Worm (Caenorhabditis elegans) whole organism, young adult: Measurements from ENCODE around the gene C03B1.9.

ENCODE experiments used
- B0261.1 ChIP-seq: sonication (generic microtip); optimal IDR thresholded peaks from 2 replicates; lab custom pipeline; 2016; ENCODE audit warnings: mild to moderate bottlenecking, missing genetic modification characterization, moderate library complexity, missing compliant biosample characterization
- D2030.7 ChIP-seq: fragments of 200-800 bp; sonication (Bioruptor generic); IDR thresholded peaks from 2 replicates; pipeline ENCODE4 v1.3.6; 2022; ENCODE audit warnings: missing genetic modification reagents, missing genetic modification characterization, missing compliant biosample characterization
- F10E7.11 ChIP-seq: sonication (generic microtip); optimal IDR thresholded peaks from 2 replicates; lab custom pipeline; 2017; ENCODE audit warnings: mild to moderate bottlenecking, missing genetic modification characterization, moderate library complexity, missing compliant biosample characterization
- F37B4.10 ChIP-seq: fragments of 200-800 bp; sonication (Bioruptor generic); IDR thresholded peaks from 2 replicates; pipeline ENCODE4 v1.3.6; 2022; ENCODE audit warnings: missing genetic modification characterization, missing compliant biosample characterization
- F49E8.2 ChIP-seq: sonication (generic microtip); optimal IDR thresholded peaks from 3 replicates; lab custom pipeline; 2017; ENCODE audit warnings: missing genetic modification characterization, mild to moderate bottlenecking, missing compliant biosample characterization, antibody characterized with exemption, moderate library complexity; ENCODE audit not compliant: insufficient read depth
- F55B11.4 ChIP-seq: sonication (generic microtip); optimal IDR thresholded peaks from 2 replicates; lab custom pipeline; 2016; ENCODE audit warnings: missing compliant biosample characterization, missing genetic modification characterization, borderline replicate concordance; ENCODE audit not compliant: insufficient read depth
- K12H6.12 ChIP-seq: fragments of 200-800 bp; sonication (Bioruptor generic); optimal IDR thresholded peaks from 2 replicates; lab custom pipeline; 2018; ENCODE audit warnings: mild to moderate bottlenecking, missing genetic modification characterization, missing compliant biosample characterization
- T07F8.4 ChIP-seq: sonication (generic microtip); optimal IDR thresholded peaks from 2 replicates; lab custom pipeline; 2016; ENCODE audit warnings: mild to moderate bottlenecking, missing genetic modification characterization, moderate library complexity, missing compliant biosample characterization
- T26A5.8 ChIP-seq: sonication (generic microtip); optimal IDR thresholded peaks from 2 replicates; lab custom pipeline; 2016; ENCODE audit warnings: missing genetic modification characterization, missing compliant biosample characterization
- Y56A3A.18 ChIP-seq: fragments of 200-800 bp; sonication (Bioruptor generic); IDR thresholded peaks from 2 replicates; pipeline ENCODE4 v1.3.6; 2022; ENCODE audit warnings: missing genetic modification reagents, missing genetic modification characterization, missing compliant biosample characterization
- Y95B8A.8 ChIP-seq: fragments of 200-800 bp; sonication (Bioruptor generic); IDR thresholded peaks from 2 replicates; pipeline ENCODE4 v1.3.6; 2022; ENCODE audit warnings: missing genetic modification reagents, missing genetic modification characterization, missing compliant biosample characterization
- ama-1 ChIP-seq, 3 experiments: fragments of 150-350 bp in 1 of 3; sonication (generic microtip) in 2 of 3; optimal IDR thresholded peaks; 2 replicates each; lab custom pipeline; 2014 to 2018; ENCODE audit warnings: missing biosample characterization in 2 of 3, missing genetic modification characterization in 2 of 3, missing genetic modification reagents in 2 of 3
- aptf-3 ChIP-seq: fragments of 200-800 bp; sonication (Bioruptor generic); IDR thresholded peaks from 2 replicates; pipeline ENCODE4 v1.3.6; 2022; ENCODE audit warnings: missing genetic modification characterization, missing compliant biosample characterization
- cebp-2 ChIP-seq: fragments of 200-800 bp; sonication (Bioruptor generic); IDR thresholded peaks from 2 replicates; pipeline ENCODE4 v1.3.6; 2022; ENCODE audit warnings: missing genetic modification characterization, missing compliant biosample characterization
- ceh-100 ChIP-seq: fragments of 200-800 bp; sonication (Bioruptor generic); IDR thresholded peaks from 2 replicates; pipeline ENCODE4 v1.3.6; 2022; ENCODE audit warnings: missing genetic modification reagents, missing genetic modification characterization, missing compliant biosample characterization
- dpl-1 ChIP-seq: fragments of 150-350 bp; optimal IDR thresholded peaks from 2 replicates; lab custom pipeline; 2014; ENCODE audit warnings: missing biosample characterization, missing genetic modification reagents, missing genetic modification characterization
- efl-1 ChIP-seq: fragments of 150-350 bp; optimal IDR thresholded peaks from 2 replicates; lab custom pipeline; 2014; ENCODE audit warnings: missing biosample characterization, missing genetic modification reagents, missing genetic modification characterization
- egl-44 ChIP-seq: fragments of 200-800 bp; sonication (Bioruptor generic); IDR thresholded peaks from 2 replicates; pipeline ENCODE4 v1.3.6; 2022; ENCODE audit warnings: missing genetic modification reagents, missing genetic modification characterization, missing compliant biosample characterization
- hrde-1 ChIP-seq: sonication (generic microtip); optimal IDR thresholded peaks from 2 replicates; lab custom pipeline; 2016; ENCODE audit warnings: missing genetic modification characterization, mild to moderate bottlenecking, missing compliant biosample characterization, moderate library complexity, missing genotype, missing genetic modification reagents, borderline replicate concordance
- let-607 ChIP-seq, 2 experiments: fragments of 200-800 bp in 1 of 2; sonication (Bioruptor generic) in 1 of 2; sonication (generic microtip) in 1 of 2; optimal IDR thresholded peaks; 2 replicates each; lab custom pipeline; 2016 to 2018; ENCODE audit warnings: mild to moderate bottlenecking in 2 of 2, missing compliant biosample characterization in 2 of 2, missing genetic modification characterization in 2 of 2, moderate library complexity in 2 of 2, missing genotype in 1 of 2
- lin-26 ChIP-seq: fragments of 200-800 bp; sonication (Bioruptor generic); IDR thresholded peaks from 2 replicates; pipeline ENCODE4 v1.3.6; 2022; ENCODE audit warnings: missing genetic modification reagents, missing genetic modification characterization, missing compliant biosample characterization
- lin-54 ChIP-seq: fragments of 200-800 bp; sonication (Bioruptor generic); optimal IDR thresholded peaks from 2 replicates; lab custom pipeline; 2018; ENCODE audit warnings: mild to moderate bottlenecking, missing genetic modification characterization, missing compliant biosample characterization
- lsl-1 ChIP-seq: fragments of 200-800 bp; sonication (Bioruptor generic); optimal IDR thresholded peaks from 2 replicates; lab custom pipeline; 2018; ENCODE audit warnings: mild to moderate bottlenecking, missing genetic modification characterization, moderate library complexity, missing compliant biosample characterization
- mes-4 ChIP-seq: sonication (generic microtip); optimal IDR thresholded peaks from 2 replicates; lab custom pipeline; 2016; ENCODE audit warnings: missing genotype, missing genetic modification characterization, missing compliant biosample characterization
- nfya-2 ChIP-seq: fragments of 200-800 bp; sonication (Bioruptor generic); IDR thresholded peaks from 2 replicates; pipeline ENCODE4 v1.3.6; 2022; ENCODE audit warnings: missing genetic modification reagents, missing genetic modification characterization, missing compliant biosample characterization
- nhr-179 ChIP-seq: sonication (generic microtip); optimal IDR thresholded peaks from 2 replicates; lab custom pipeline; 2016; ENCODE audit warnings: mild to moderate bottlenecking, missing genetic modification characterization, missing compliant biosample characterization
- nhr-27 ChIP-seq: fragments of 200-800 bp; sonication (Bioruptor generic); optimal IDR thresholded peaks from 2 replicates; lab custom pipeline; 2018; ENCODE audit warnings: mild to moderate bottlenecking, missing genetic modification characterization, moderate library complexity, missing compliant biosample characterization
- pbrm-1 ChIP-seq: fragments of 200-800 bp; sonication (Bioruptor generic); IDR thresholded peaks from 2 replicates; pipeline ENCODE4 v1.3.6; 2022; ENCODE audit warnings: missing genetic modification reagents, missing genetic modification characterization, missing compliant biosample characterization
- pha-4 ChIP-seq: fragments of 150-350 bp; sonication (generic microtip); optimal IDR thresholded peaks from 2 replicates; lab custom pipeline; 2014; ENCODE audit warnings: missing biosample characterization, missing genetic modification reagents, missing genetic modification characterization
- rec-8 ChIP-seq, 2 experiments: sonication (generic microtip); optimal IDR thresholded peaks; 2 replicates each; lab custom pipeline; 2016; ENCODE audit warnings: mild to moderate bottlenecking in 2 of 2, missing genetic modification characterization in 2 of 2, missing genetic modification reagents in 2 of 2, missing genotype in 2 of 2, missing biosample characterization in 1 of 2, missing compliant biosample characterization in 1 of 2, moderate library complexity in 1 of 2
- sdz-38 ChIP-seq: sonication (generic microtip); optimal IDR thresholded peaks from 2 replicates; lab custom pipeline; 2016; ENCODE audit warnings: missing genotype, missing genetic modification characterization, missing compliant biosample characterization
- sea-2 ChIP-seq: fragments of 200-800 bp; sonication (Bioruptor generic); IDR thresholded peaks from 2 replicates; pipeline ENCODE4 v1.3.6; 2022; ENCODE audit warnings: missing genetic modification characterization, missing compliant biosample characterization
- snpc-3.4 ChIP-seq: sonication (generic microtip); optimal IDR thresholded peaks from 2 replicates; lab custom pipeline; 2017; ENCODE audit warnings: missing genetic modification characterization, mild to moderate bottlenecking, missing compliant biosample characterization, antibody characterized with exemption, moderate library complexity, missing genotype, missing genetic modification reagents
- tbp1 ChIP-seq: fragments of 200-800 bp; sonication (Bioruptor generic); optimal IDR thresholded peaks from 2 replicates; lab custom pipeline; 2018; ENCODE audit warnings: mild to moderate bottlenecking, missing genetic modification characterization, missing compliant biosample characterization
- unc-62 ChIP-seq: fragments of 150-350 bp; optimal IDR thresholded peaks from 2 replicates; lab custom pipeline; 2014; ENCODE audit warnings: missing biosample characterization, missing genetic modification reagents, missing genetic modification characterization
- xnd-1 ChIP-seq: sonication (generic microtip); optimal IDR thresholded peaks from 2 replicates; lab custom pipeline; 2016; ENCODE audit warnings: missing genotype, missing genetic modification reagents, missing genetic modification characterization, missing compliant biosample characterization
- ztf-25 ChIP-seq: fragments of 200-800 bp; sonication (Bioruptor generic); IDR thresholded peaks from 2 replicates; pipeline ENCODE4 v1.3.6; 2022; ENCODE audit warnings: missing genetic modification reagents, missing genetic modification characterization, missing compliant biosample characterization
- ztf-6 ChIP-seq: fragments of 200-800 bp; sonication (Bioruptor generic); IDR thresholded peaks from 2 replicates; pipeline ENCODE4 v1.3.6; 2022; ENCODE audit warnings: missing genetic modification reagents, missing genetic modification characterization, missing compliant biosample characterization

The C03B1.9 gene

DNA sequence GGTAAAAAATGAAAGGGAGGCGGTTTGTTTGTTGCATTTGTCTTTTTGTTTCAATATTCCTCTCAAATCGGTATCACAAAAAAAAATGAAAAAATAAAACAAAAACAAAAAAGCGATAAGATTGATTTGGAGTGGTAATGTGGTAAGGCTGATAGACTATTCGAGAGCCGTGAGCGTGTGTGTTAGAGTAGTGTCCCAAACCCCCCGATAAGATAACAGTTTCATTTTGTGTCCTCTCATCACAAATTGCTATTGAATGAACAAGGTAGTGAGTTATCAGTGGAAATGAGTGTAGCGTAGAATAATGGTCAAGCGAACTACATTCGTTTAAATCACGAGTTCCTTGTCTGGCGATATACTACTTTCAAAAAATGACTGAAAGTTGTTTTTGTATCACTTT is 8.5 kb downstream of the C03B1.9 start (continued):
- TF ChIP-seq rec-8 (tag; optimal IDR thresholded peaks at IDR 0.05; lab: Kevin White, UChicago), result no peak
- TF ChIP-seq T26A5.8 (tag; lab: Kevin White, UChicago), result no peak
- no peak for TF ChIP-seq K12H6.12 (tag; lab: Kevin White, UChicago)
- no peak for TF ChIP-seq sea-2 (GFP tag; lab: Robert Waterston, UW)
- TF ChIP-seq F55B11.4 (tag; lab: Kevin White, UChicago), result no peak
- TF ChIP-seq cebp-2 (GFP tag; lab: Robert Waterston, UW), result no peak
- peak in 1 of 2 experiments; percentile 9 for TF ChIP-seq let-607 (tag; optimal IDR thresholded peaks at IDR 0.05; lab: Kevin White, UChicago)
- no peak for TF ChIP-seq F10E7.11 (tag; lab: Kevin White, UChicago)
- TF ChIP-seq snpc-3.4 (tag; lab: Kevin White, UChicago), result no peak
- no peak for TF ChIP-seq egl-44

DNA sequence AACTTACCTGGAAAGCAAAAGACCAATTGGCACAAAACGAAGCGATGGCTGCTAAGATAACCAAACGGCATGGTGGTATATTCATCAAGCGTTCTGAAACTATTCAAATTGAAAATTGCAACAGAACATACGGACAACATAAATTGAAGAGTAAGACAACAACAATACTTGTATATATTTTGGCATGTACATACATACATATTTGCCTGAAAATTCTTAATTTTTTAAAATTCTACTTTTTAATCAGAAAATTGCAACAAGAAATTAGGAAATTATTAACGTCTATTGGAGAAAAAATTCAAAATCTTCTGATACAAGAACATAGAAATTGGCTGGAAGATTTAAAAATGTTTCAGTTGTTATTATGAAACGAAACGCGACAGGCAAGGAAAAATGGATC is 9.0 kb downstream of the C03B1.9 start, which contains the start of gene C03B1.13:
C03B1.13 (minus strand) TSS at position 101 of the 400 bp plus-strand sequence.
- TF ChIP-seq ceh-100 (GFP tag; lab: Robert Waterston, UW) (no peak), aptf-3 (GFP tag; lab: Robert Waterston, UW) (no peak), lin-26 (GFP tag; lab: Robert Waterston, UW) (no peak), F37B4.10 (no peak), nhr-27 (tag; lab: Kevin White, UChicago) (no peak), Y56A3A.18 (GFP tag; lab: Robert Waterston, UW) (no peak), nhr-179 (no peak), lin-54 (GFP tag; lab: Kevin White, UChicago) (no peak), efl-1 (GFP tag; lab: Kevin White, UChicago) (no peak), ama-1 (optimal IDR thresholded peaks at IDR 0.05; lab: Kevin White, UChicago) (no peak), ama-1 (GFP tag; optimal IDR thresholded peaks at IDR 0.05; lab: Kevin White, UChicago) (no peak), mes-4 (tag; lab: Kevin White, UChicago) (no peak), K12H6.12 (tag; lab: Kevin White, UChicago) (no peak), dpl-1 (GFP tag; lab: Kevin White, UChicago) (no peak), T07F8.4 (tag; lab: Kevin White, UChicago) (no peak), D2030.7 (no peak), lsl-1 (no peak), hrde-1 (tag; lab: Kevin White, UChicago) (no peak), ztf-6 (no peak)

DNA sequence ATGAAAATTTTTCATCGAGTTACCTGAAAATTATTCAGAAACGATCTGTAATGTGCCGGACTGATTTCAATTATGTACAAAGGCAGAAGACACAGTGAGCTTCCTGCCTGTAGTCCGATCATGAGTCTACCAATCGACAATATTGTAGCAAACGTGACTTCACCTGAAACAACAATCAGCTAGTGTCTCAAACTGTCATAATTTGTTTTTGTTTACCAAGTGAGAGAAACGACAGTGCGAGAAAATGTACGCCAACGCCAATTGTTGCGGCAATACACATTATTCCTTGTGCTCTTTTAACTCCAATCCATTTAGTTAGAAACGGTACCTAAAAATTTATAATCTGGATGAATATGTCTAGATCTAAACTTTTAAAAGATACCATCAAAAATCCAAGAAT is 9.6 kb downstream of the C03B1.9 start:
- no peak for TF ChIP-seq F49E8.2 (tag; lab: Kevin White, UChicago)
- TF ChIP-seq nfya-2, result no peak
- no peak for TF ChIP-seq unc-62
- TF ChIP-seq Y95B8A.8 (GFP tag; lab: Robert Waterston, UW), result no peak
- no peak for TF ChIP-seq sdz-38 (tag; lab: Kevin White, UChicago)
- no peak for TF ChIP-seq tbp1
- TF ChIP-seq pha-4 (tag; lab: Kevin White, UChicago), result no peak
- no peak for TF ChIP-seq B0261.1
- TF ChIP-seq xnd-1 (tag; lab: Kevin White, UChicago), result no peak
- no peak for TF ChIP-seq ztf-25 (GFP tag; lab: Robert Waterston, UW)
- TF ChIP-seq pbrm-1 (GFP tag; lab: Robert Waterston, UW), result no peak
- TF ChIP-seq ama-1 (optimal IDR thresholded peaks at IDR 0.05; lab: Kevin White, UChicago), result no peak
- TF ChIP-seq ama-1 (GFP tag; optimal IDR thresholded peaks at IDR 0.05; lab: Kevin White, UChicago), result no peak
- TF ChIP-seq, all 124 proteins: peak for 0
